Fruit fly (Drosophila melanogaster): ENCODE measurements around the gene Rga.
A peak's percentile ranks its signal among the peaks of the same experiment; 100 is the strongest.

Rga gene

dm6 chr3R:5565623-5566022 lies 47.3 kb downstream of the Rga start (continued):
- TF ChIP-seq onecut (GFP tag; IDR thresholded peaks at IDR 0.05) (peak; percentile 54), CG2116 (GFP tag; optimal IDR thresholded peaks at IDR 0.05) (peak; percentile 9), CG7963 (GFP tag; IDR thresholded peaks at IDR 0.05; ENCODE audit: partially characterized antibody) (no peak), zf30C (GFP tag; optimal IDR thresholded peaks at IDR 0.05) (peak; percentile 80), CG1647 (GFP tag; optimal IDR thresholded peaks at IDR 0.05) (peak; percentile 35), CG9817 (tag; optimal IDR thresholded peaks at IDR 0.05) (peak; percentile 63), CG11560 (tag; IDR thresholded peaks at IDR 0.05) (peak; percentile 55; the same call in 1 of the 3 replicates), oc (tag; optimal IDR thresholded peaks at IDR 0.05) (peak; percentile 69), CG8388 (GFP tag; optimal IDR thresholded peaks at IDR 0.05) (peak; percentile 75), Sry-β (GFP tag; optimal IDR thresholded peaks at IDR 0.05) (no peak), chinmo (GFP tag; IDR thresholded peaks at IDR 0.05; ENCODE audit: partially characterized antibody) (peak; percentile 50; the same call in 1 of the 4 replicates), Trl (optimal IDR thresholded peaks at IDR 0.05) (no peak), Trl (GFP tag; optimal IDR thresholded peaks at IDR 0.05) (peak; percentile 37), vvl (GFP tag; IDR thresholded peaks at IDR 0.05) (peak; percentile 95), CrebB (tag; optimal IDR thresholded peaks at IDR 0.05) (peak; percentile 53), CG11456 (GFP tag; IDR thresholded peaks at IDR 0.05) (peak; percentile 83), CG9437 (GFP tag; optimal IDR thresholded peaks at IDR 0.05) (peak; percentile 69), ap (GFP tag; IDR thresholded peaks at IDR 0.05) (peak; percentile 64), Dref (GFP tag; IDR thresholded peaks at IDR 0.05) (no peak), fd102C (GFP tag; optimal IDR thresholded peaks at IDR 0.05) (no peak), CG6813 (GFP tag; optimal IDR thresholded peaks at IDR 0.05) (peak; percentile 76), CG4404 (GFP tag; IDR thresholded peaks at IDR 0.05) (peak; percentile 52), ac (GFP tag; optimal IDR thresholded peaks at IDR 0.05) (no peak), NFAT (GFP tag; IDR thresholded peaks at IDR 0.05) (peak; percentile 84), CG17612 (GFP tag; IDR thresholded peaks at IDR 0.05) (peak; percentile 69), Hmr (GFP tag; optimal IDR thresholded peaks at IDR 0.05) (peak; percentile 88), CHES-1-like (GFP tag; optimal IDR thresholded peaks at IDR 0.05) (peak; percentile 79), Side (GFP tag; optimal IDR thresholded peaks at IDR 0.05) (peak; percentile 71), Dfd (GFP tag; optimal IDR thresholded peaks at IDR 0.05) (no peak), p53 (GFP tag; optimal IDR thresholded peaks at IDR 0.05) (peak; percentile 10), CG10366 (GFP tag; IDR thresholded peaks at IDR 0.05) (peak; percentile 87), CG10321 (GFP tag; IDR thresholded peaks at IDR 0.05) (peak; percentile 41; the same call in 1 of the 2 replicates), hb (GFP tag; IDR thresholded peaks at IDR 0.05; ENCODE audit: partially characterized antibody) (no peak), CG4707 (GFP tag; optimal IDR thresholded peaks at IDR 0.05) (peak; percentile 19), HmgZ (tag; optimal IDR thresholded peaks at IDR 0.05) (peak; percentile 84), CG30431 (GFP tag; optimal IDR thresholded peaks at IDR 0.05) (peak; percentile 54), CG11398 (GFP tag; optimal IDR thresholded peaks at IDR 0.05) (peak; percentile 49), ftz-f1 (GFP tag; optimal IDR thresholded peaks at IDR 0.05) (no peak), sens (GFP tag) (peak; percentile 96), Atf6 (GFP tag; IDR thresholded peaks at IDR 0.05) (peak; percentile 89), CG2678 (tag; optimal IDR thresholded peaks at IDR 0.05) (peak; percentile 87), CG16813 (GFP tag; IDR thresholded peaks at IDR 0.05; ENCODE audit: partially characterized antibody) (no peak), CG6689 (GFP tag; IDR thresholded peaks at IDR 0.05) (peak; percentile 85), so (GFP tag; IDR thresholded peaks at IDR 0.05) (peak; percentile 76), btn (GFP tag; optimal IDR thresholded peaks at IDR 0.05) (peak; percentile 43), prd (optimal IDR thresholded peaks at IDR 0.05) (no peak), prd (GFP tag; IDR thresholded peaks at IDR 0.05) (peak; percentile 90), grn (GFP tag; optimal IDR thresholded peaks at IDR 0.05) (peak; percentile 92), Vsx1 (GFP tag; optimal IDR thresholded peaks at IDR 0.05) (peak; percentile 66), CG5180 (GFP tag; optimal IDR thresholded peaks at IDR 0.05) (peak; percentile 47), mld (GFP tag; IDR thresholded peaks at IDR 0.05; ENCODE audit: partially characterized antibody) (no peak), tx (GFP tag; optimal IDR thresholded peaks at IDR 0.05) (peak; percentile 58)

Data from whole organism, embryonic.